Fruit fly (Drosophila melanogaster) whole organism, embryonic: ENCODE results near the gene Scgalpha.

Experiments
- Fer2 ChIP-seq: fragments of 200-800 bp; sonication (Bioruptor generic); optimal IDR thresholded peaks from 2 replicates; lab custom pipeline; 2018; ENCODE audit warnings: missing biosample characterization, mild to moderate bottlenecking, missing genetic modification characterization, moderate library complexity
- stwl ChIP-seq: fragments of 200-800 bp; sonication (Bioruptor generic); optimal IDR thresholded peaks from 3 replicates; lab custom pipeline; 2018; ENCODE audit warnings: missing biosample characterization, mild to moderate bottlenecking, missing genetic modification characterization, moderate library complexity

DNA sequence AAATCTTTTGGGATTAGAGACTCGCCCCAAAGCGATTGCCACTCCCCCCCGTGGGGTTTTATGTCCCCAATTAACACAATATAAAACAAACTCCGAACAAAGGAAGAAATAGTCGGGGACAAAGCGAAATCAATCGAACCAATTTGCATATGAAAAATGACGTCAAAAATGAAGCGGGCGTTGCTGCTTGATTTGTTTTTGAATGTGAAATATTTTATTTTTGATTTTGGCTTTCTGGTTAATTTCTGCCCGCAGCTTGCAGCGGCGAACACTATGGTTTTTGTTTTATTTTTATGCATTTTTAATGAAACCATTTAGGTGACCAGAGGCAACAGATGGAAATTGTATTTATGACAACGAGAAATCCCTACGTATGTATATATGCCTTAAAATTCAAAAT lies 34.5 kb upstream of the Scgalpha start:
- no peak for TF ChIP-seq stwl (tag; lab: Kevin White, UChicago)
- TF ChIP-seq Fer2 (tag; lab: Kevin White, UChicago), result no peak
